Fruit fly (Drosophila melanogaster): ENCODE results near the gene CG6908.

DNA sequence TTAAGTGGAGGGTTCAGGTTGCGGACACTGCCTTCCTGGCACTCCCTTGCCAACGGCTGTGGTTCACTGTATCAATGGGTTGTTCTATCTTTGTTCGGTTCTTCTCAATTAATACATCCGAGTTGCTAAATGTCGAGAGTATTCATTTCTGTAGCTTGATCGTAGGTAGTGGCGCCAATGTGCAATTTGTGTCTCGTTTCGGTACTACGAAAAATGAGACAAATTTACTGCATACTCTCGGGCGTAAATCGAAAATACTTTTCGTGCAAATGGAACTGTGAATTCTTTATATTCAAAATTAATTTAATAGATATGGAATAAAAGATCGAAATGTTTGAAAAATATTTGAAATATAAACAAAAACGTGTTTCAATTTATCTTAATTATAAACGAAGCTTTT, 24.3 kb downstream of the CG6908 start:
- TF ChIP-seq Dfd (GFP tag; optimal IDR thresholded peaks at IDR 0.05) (no peak), CG7963 (GFP tag; IDR thresholded peaks at IDR 0.05; ENCODE audit: partially characterized antibody) (no peak), CG9609 (GFP tag; optimal IDR thresholded peaks at IDR 0.05) (no peak), ac (GFP tag; optimal IDR thresholded peaks at IDR 0.05) (no peak), CG11456 (GFP tag; IDR thresholded peaks at IDR 0.05) (no peak), Atf3 (GFP tag; optimal IDR thresholded peaks at IDR 0.05) (no peak)
